Worm (Caenorhabditis elegans): Measurements from ENCODE around the gene F21G4.5.

The F21G4.5 gene

DNA sequence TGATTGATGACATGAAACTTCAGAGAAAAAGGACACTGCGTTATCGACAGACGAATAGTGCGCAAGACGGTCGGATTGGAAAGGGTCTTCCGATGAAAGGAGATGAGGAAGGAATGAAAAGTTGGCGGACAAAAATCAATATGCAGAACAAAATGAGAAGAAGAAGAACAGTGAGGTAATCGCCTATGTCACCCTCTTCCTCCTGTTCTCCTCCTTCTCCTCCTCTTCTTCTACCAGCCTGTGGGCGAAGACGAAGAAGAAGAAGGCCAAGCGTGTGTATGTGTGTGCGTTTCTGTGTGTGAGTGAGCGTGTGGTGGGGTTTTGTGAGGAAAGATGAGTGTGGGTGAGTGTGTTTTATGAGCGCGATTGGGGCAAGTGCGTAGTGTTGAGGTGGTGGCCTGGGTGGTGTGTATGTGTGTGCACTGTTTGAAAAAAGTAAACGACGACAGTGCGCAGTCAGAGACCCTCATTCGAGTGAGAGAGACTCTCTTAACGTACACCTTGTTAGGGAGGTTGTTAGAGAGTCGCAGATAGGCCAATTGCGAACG is 26.4 kb downstream of the F21G4.5 start, which contains the start of gene tsp-21 (continued):
- TF ChIP-seq dpl-1 (GFP tag; optimal IDR thresholded peaks at IDR 0.05), result no peak
- TF ChIP-seq chd-7 (tag; optimal IDR thresholded peaks at IDR 0.05), result no peak
- TF ChIP-seq hmg-20 (GFP tag; IDR thresholded peaks at IDR 0.05), result no peak
- no peak for TF ChIP-seq ceh-58 (GFP tag; IDR thresholded peaks at IDR 0.05)
- no peak for TF ChIP-seq him-1 (tag; optimal IDR thresholded peaks at IDR 0.05)
- no peak for TF ChIP-seq ZK185.1 (tag; optimal IDR thresholded peaks at IDR 0.05; ENCODE audit: poor library complexity, severe bottlenecking)
- peak; percentile 53; the same call in 1 of the 2 replicates for TF ChIP-seq nfyb-1 (GFP tag; IDR thresholded peaks at IDR 0.05)
- no peak for TF ChIP-seq ztf-22 (GFP tag; optimal IDR thresholded peaks at IDR 0.05)
- no peak for TF ChIP-seq ztf-25 (GFP tag; IDR thresholded peaks at IDR 0.05)
- peak in 1 of 3 experiments; percentile 47 for TF ChIP-seq lin-35 (GFP tag; optimal IDR thresholded peaks at IDR 0.05)
- TF ChIP-seq cebp-2 (GFP tag; IDR thresholded peaks at IDR 0.05), result no peak
- no peak for TF ChIP-seq rec-8 (tag; optimal IDR thresholded peaks at IDR 0.05)
- TF ChIP-seq Y95B8A.8 (GFP tag; IDR thresholded peaks at IDR 0.05), result no peak
- TF ChIP-seq T07F8.4 (tag; optimal IDR thresholded peaks at IDR 0.05), result no peak
- TF ChIP-seq F39B2.1 (GFP tag; IDR thresholded peaks at IDR 0.05), result no peak
- TF ChIP-seq C06A6.2 (GFP tag; conservative IDR thresholded peaks at IDR 0.05), result 0 out of 2 replicates have a peak, but pooled peaks have one; percentile 33
- no peak for TF ChIP-seq Y53G8AR.9 (GFP tag; conservative IDR thresholded peaks at IDR 0.05)
- peak; percentile 35 for TF ChIP-seq tbp1 (GFP tag; optimal IDR thresholded peaks at IDR 0.05)
- no peak for TF ChIP-seq F22D6.2 (tag; optimal IDR thresholded peaks at IDR 0.05)
- no peak for TF ChIP-seq bed-1 (GFP tag; IDR thresholded peaks at IDR 0.05)
- TF ChIP-seq T26A5.8 (tag; optimal IDR thresholded peaks at IDR 0.05), result no peak
- no peak for TF ChIP-seq F52B5.7 (tag; optimal IDR thresholded peaks at IDR 0.05)
- TF ChIP-seq athp-1 (tag; optimal IDR thresholded peaks at IDR 0.05), result no peak
- no peak for TF ChIP-seq F55B11.4 (tag; optimal IDR thresholded peaks at IDR 0.05; ENCODE audit: borderline replicate concordance, insufficient read depth)
- no peak for TF ChIP-seq bed-2 (GFP tag; IDR thresholded peaks at IDR 0.05)
- TF ChIP-seq dox-1 (GFP tag; IDR thresholded peaks at IDR 0.05), result peak; percentile 88; the same call in 1 of the 2 replicates
- TF ChIP-seq cebp-1 (GFP tag; IDR thresholded peaks at IDR 0.05), result peak; percentile 39; the same call in 1 of the 2 replicates
- peak; percentile 81 for TF ChIP-seq cebp-1 (tag; optimal IDR thresholded peaks at IDR 0.05)
- no peak for TF ChIP-seq mes-4 (tag; optimal IDR thresholded peaks at IDR 0.05)
- TF ChIP-seq nhr-179 (tag; optimal IDR thresholded peaks at IDR 0.05), result no peak
- TF ChIP-seq lsy-27 (tag; optimal IDR thresholded peaks at IDR 0.05; ENCODE audit: borderline replicate concordance, insufficient read depth), result no peak
- TF ChIP-seq mel-28 (tag; optimal IDR thresholded peaks at IDR 0.05; ENCODE audit: borderline replicate concordance), result no peak
- peak; percentile 11 for TF ChIP-seq die-1 (tag; optimal IDR thresholded peaks at IDR 0.05)
- TF ChIP-seq K11D2.4 (GFP tag; IDR thresholded peaks at IDR 0.05), result no peak
- TF ChIP-seq pbrm-1 (GFP tag; IDR thresholded peaks at IDR 0.05), result 0 out of 2 replicates have a peak, but pooled peaks have one; percentile 16
- no peak for TF ChIP-seq ztf-28 (GFP tag; IDR thresholded peaks at IDR 0.05)
- TF ChIP-seq fkh-3 (tag; optimal IDR thresholded peaks at IDR 0.05), result no peak
- TF ChIP-seq ztf-3 (GFP tag; optimal IDR thresholded peaks at IDR 0.05), result no peak
- TF ChIP-seq attf-5 (GFP tag; optimal IDR thresholded peaks at IDR 0.05), result peak; percentile 60
- TF ChIP-seq ccch-3 (GFP tag; optimal IDR thresholded peaks at IDR 0.05), result no peak
- peak; percentile 61 for TF ChIP-seq K12H6.12 (tag; optimal IDR thresholded peaks at IDR 0.05)
- TF ChIP-seq lag-1 (GFP tag; IDR thresholded peaks at IDR 0.05), result no peak
- TF ChIP-seq F57A8.1 (GFP tag; optimal IDR thresholded peaks at IDR 0.05), result peak; percentile 27
- no peak for TF ChIP-seq attf-3 (GFP tag; conservative IDR thresholded peaks at IDR 0.05)
- no peak for TF ChIP-seq dpff-1 (tag; optimal IDR thresholded peaks at IDR 0.05)
- peak; percentile 48 for TF ChIP-seq lin-26 (GFP tag; IDR thresholded peaks at IDR 0.05)
- peak; percentile 31; the same call in 1 of the 2 replicates for TF ChIP-seq rcor-1 (GFP tag; IDR thresholded peaks at IDR 0.05)
- TF ChIP-seq egl-44 (GFP tag; IDR thresholded peaks at IDR 0.05), result no peak

All from whole organism, young adult.